Worm (Caenorhabditis elegans) whole organism, mixed stage, embryonic: ENCODE data around the gene F32D8.11.

Experiments used
- M03D4.4 ChIP-seq: sonication (generic microtip); optimal IDR thresholded peaks from 2 replicates; lab custom pipeline; 2017; ENCODE audit warnings: mild to moderate bottlenecking, missing genetic modification characterization, missing compliant biosample characterization
- bed-3 ChIP-seq: fragments of 200-800 bp; sonication (Bioruptor generic); optimal IDR thresholded peaks from 3 replicates; lab custom pipeline; 2018; ENCODE audit warnings: mild to moderate bottlenecking, missing genetic modification characterization, moderate library complexity, missing compliant biosample characterization
- blmp-1 ChIP-seq: fragments of 150-350 bp; optimal IDR thresholded peaks from 2 replicates; lab custom pipeline; 2014; ENCODE audit warnings: missing biosample characterization, missing genetic modification characterization
- ceh-39 ChIP-seq: fragments of 150-350 bp; optimal IDR thresholded peaks from 2 replicates; lab custom pipeline; 2014; ENCODE audit warnings: missing biosample characterization, missing genetic modification characterization
- ceh-43 ChIP-seq: fragments of 200-800 bp; sonication (Bioruptor generic); optimal IDR thresholded peaks from 2 replicates; lab custom pipeline; 2018; ENCODE audit warnings: mild to moderate bottlenecking, missing genetic modification characterization, moderate library complexity, missing compliant biosample characterization
- ceh-83 ChIP-seq: fragments of 200-800 bp; sonication (Bioruptor generic); optimal IDR thresholded peaks from 2 replicates; lab custom pipeline; 2018; ENCODE audit warnings: mild to moderate bottlenecking, missing genetic modification characterization, missing compliant biosample characterization
- ces-1 ChIP-seq: fragments of 150-350 bp; optimal IDR thresholded peaks from 2 replicates; lab custom pipeline; 2014; ENCODE audit warnings: missing biosample characterization, missing genetic modification reagents, missing genetic modification characterization
- cnd-1 ChIP-seq: fragments of 200-800 bp; sonication (Bioruptor generic); optimal IDR thresholded peaks from 2 replicates; lab custom pipeline; 2018; ENCODE audit warnings: mild to moderate bottlenecking, missing genetic modification characterization, missing compliant biosample characterization
- drap-1 ChIP-seq: fragments of 200-800 bp; sonication (Bioruptor generic); optimal IDR thresholded peaks from 3 replicates; lab custom pipeline; 2018; ENCODE audit warnings: mild to moderate bottlenecking, missing genetic modification characterization, missing compliant biosample characterization
- elt-1 ChIP-seq: sonication (generic microtip); optimal IDR thresholded peaks from 2 replicates; lab custom pipeline; 2017; ENCODE audit warnings: missing genetic modification characterization, mild to moderate bottlenecking, missing compliant biosample characterization, antibody characterized with exemption, moderate library complexity, borderline replicate concordance; ENCODE audit not compliant: insufficient read depth
- elt-3 ChIP-seq: fragments of 150-350 bp; optimal IDR thresholded peaks from 2 replicates; lab custom pipeline; 2014; ENCODE audit warnings: missing biosample characterization, missing genetic modification characterization
- flh-1 ChIP-seq: fragments of 200-800 bp; sonication (Bioruptor generic); optimal IDR thresholded peaks from 2 replicates; lab custom pipeline; 2018; ENCODE audit warnings: mild to moderate bottlenecking, missing genetic modification characterization, moderate library complexity, missing compliant biosample characterization
- hlh-1 ChIP-seq: fragments of 150-350 bp; optimal IDR thresholded peaks from 2 replicates; lab custom pipeline; 2014; ENCODE audit warnings: missing biosample characterization, missing genetic modification reagents, missing genetic modification characterization
- lin-13 ChIP-seq: fragments of 150-350 bp; optimal IDR thresholded peaks from 2 replicates; lab custom pipeline; 2014; ENCODE audit warnings: missing biosample characterization, missing genetic modification characterization
- lin-32 ChIP-seq: fragments of 200-800 bp; sonication (Bioruptor generic); optimal IDR thresholded peaks from 2 replicates; lab custom pipeline; 2018; ENCODE audit warnings: mild to moderate bottlenecking, missing genetic modification characterization, missing compliant biosample characterization
- lsy-2 ChIP-seq: fragments of 150-350 bp; optimal IDR thresholded peaks from 2 replicates; lab custom pipeline; 2014; ENCODE audit warnings: missing biosample characterization, missing genetic modification characterization
- mab-5 ChIP-seq: fragments of 150-350 bp; optimal IDR thresholded peaks from 2 replicates; lab custom pipeline; 2014; ENCODE audit warnings: missing biosample characterization, missing genetic modification characterization
- mep-1 ChIP-seq: fragments of 150-350 bp; optimal IDR thresholded peaks from 2 replicates; lab custom pipeline; 2017; ENCODE audit warnings: missing biosample characterization, missing genetic modification reagents, missing genetic modification characterization, inconsistent platforms
- mls-2 ChIP-seq: sonication (generic microtip); optimal IDR thresholded peaks from 2 replicates; lab custom pipeline; 2016; ENCODE audit warnings: mild to moderate bottlenecking, missing genetic modification characterization, moderate library complexity, missing compliant biosample characterization
- nhr-12 ChIP-seq: fragments of 150-350 bp; optimal IDR thresholded peaks from 2 replicates; lab custom pipeline; 2014; ENCODE audit warnings: missing biosample characterization, missing genetic modification characterization
- nhr-237 ChIP-seq: fragments of 150-350 bp; optimal IDR thresholded peaks from 2 replicates; lab custom pipeline; 2014; ENCODE audit warnings: missing biosample characterization, missing genetic modification characterization
- nhr-28 ChIP-seq: fragments of 150-350 bp; optimal IDR thresholded peaks from 2 replicates; lab custom pipeline; 2014; ENCODE audit warnings: missing biosample characterization, missing genetic modification characterization
- nhr-76 ChIP-seq: sonication (generic microtip); optimal IDR thresholded peaks from 2 replicates; lab custom pipeline; 2017; ENCODE audit warnings: missing biosample characterization, missing genetic modification characterization
- pha-4 ChIP-seq: fragments of 150-350 bp; optimal IDR thresholded peaks from 2 replicates; lab custom pipeline; 2018; ENCODE audit warnings: missing biosample characterization, missing genetic modification reagents, missing genetic modification characterization
- sem-2 ChIP-seq: fragments of 200-800 bp; sonication (Bioruptor generic); optimal IDR thresholded peaks from 2 replicates; lab custom pipeline; 2018; ENCODE audit warnings: mild to moderate bottlenecking, missing genetic modification characterization, missing compliant biosample characterization
- sptf-1 ChIP-seq: sonication (generic microtip); optimal IDR thresholded peaks from 2 replicates; lab custom pipeline; 2017; ENCODE audit warnings: mild to moderate bottlenecking, missing genetic modification characterization, moderate library complexity, missing compliant biosample characterization
- tbx-8 ChIP-seq: fragments of 200-800 bp; sonication (Bioruptor generic); optimal IDR thresholded peaks from 2 replicates; lab custom pipeline; 2018; ENCODE audit warnings: mild to moderate bottlenecking, missing genetic modification characterization, moderate library complexity, missing compliant biosample characterization
- unc-120 ChIP-seq: sonication (generic microtip); optimal IDR thresholded peaks from 2 replicates; lab custom pipeline; 2017; ENCODE audit warnings: missing genetic modification characterization, missing compliant biosample characterization; ENCODE audit not compliant: poor library complexity, severe bottlenecking
- unc-39 ChIP-seq: fragments of 150-350 bp; optimal IDR thresholded peaks from 2 replicates; lab custom pipeline; 2014; ENCODE audit warnings: missing biosample characterization, missing genetic modification characterization
- unc-62 ChIP-seq: fragments of 150-350 bp; optimal IDR thresholded peaks from 2 replicates; lab custom pipeline; 2014; ENCODE audit warnings: missing biosample characterization, missing genetic modification reagents, missing genetic modification characterization
- ztf-11 ChIP-seq: fragments of 150-350 bp; optimal IDR thresholded peaks from 2 replicates; lab custom pipeline; 2014; ENCODE audit warnings: missing biosample characterization, missing genetic modification characterization

The F32D8.11 gene

DNA sequence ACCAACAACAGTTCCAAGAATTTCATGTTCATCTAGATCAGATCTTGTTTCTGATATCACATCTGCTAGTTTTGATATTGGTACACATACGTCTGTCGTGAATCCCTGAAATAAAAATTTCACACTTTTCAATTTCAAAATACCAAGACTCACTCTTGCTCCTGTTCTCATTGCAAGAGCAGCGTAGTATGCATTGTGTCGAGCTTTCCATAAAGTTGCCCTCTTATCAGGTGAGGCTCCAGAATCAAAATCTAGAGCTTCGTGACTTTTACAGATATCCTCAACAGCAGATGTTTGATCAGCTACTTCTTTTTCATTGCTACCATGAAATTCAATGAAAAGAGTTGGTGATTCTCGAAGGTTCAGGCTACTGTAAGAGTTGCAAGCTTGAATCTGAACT is at the start of gene F32D8.11:
F32D8.11 (minus strand) TSS at position 101 of the 400 bp plus-strand sequence.
- TF ChIP-seq bed-3: no peak
- no peak for TF ChIP-seq hlh-1 (tag; lab: Kevin White, UChicago)
- TF ChIP-seq nhr-28 (tag; lab: Kevin White, UChicago): no peak
- no peak for TF ChIP-seq ztf-11 (tag; lab: Kevin White, UChicago)
- no peak for TF ChIP-seq nhr-76 (tag; lab: Kevin White, UChicago)
- no peak for TF ChIP-seq lin-32
- TF ChIP-seq mls-2: no peak
- no peak for TF ChIP-seq unc-120
- TF ChIP-seq flh-1: no peak
- TF ChIP-seq elt-1 (tag; lab: Kevin White, UChicago): no peak
- no peak for TF ChIP-seq ces-1 (GFP tag; lab: Kevin White, UChicago)
- no peak for TF ChIP-seq pha-4
- TF ChIP-seq, all 35 proteins: peak for 0

ce11 chrV:10937294-10937693 is 48.4 kb upstream of the F32D8.11 start:
- TF ChIP-seq flh-1 (no peak), nhr-76 (tag; lab: Kevin White, UChicago) (no peak), lsy-2 (no peak), unc-39 (tag; lab: Kevin White, UChicago) (no peak), lin-13 (no peak), cnd-1 (tag; lab: Kevin White, UChicago) (no peak), nhr-12 (tag; lab: Kevin White, UChicago) (no peak), blmp-1 (tag; lab: Kevin White, UChicago) (no peak), drap-1 (GFP tag; lab: Kevin White, UChicago) (no peak), mab-5 (no peak), tbx-8 (no peak), ces-1 (GFP tag; lab: Kevin White, UChicago) (no peak), lin-32 (no peak)
- TF ChIP-seq, all 35 proteins: peak for 0

- TF ChIP-seq pha-4 (no peak), ztf-11 (tag; lab: Kevin White, UChicago) (no peak), unc-62 (GFP tag; lab: Kevin White, UChicago) (no peak), ceh-39 (no peak), hlh-1 (tag; lab: Kevin White, UChicago) (no peak), elt-3 (tag; lab: Kevin White, UChicago) (no peak), sem-2 (no peak), ces-1 (GFP tag; lab: Kevin White, UChicago) (no peak), unc-39 (tag; lab: Kevin White, UChicago) (no peak)
- TF ChIP-seq, all 35 proteins: peak for 0
Observed at ce11 chrV:10936681-10937080, 47.7 kb upstream of the F32D8.11 start, which contains the start of gene F17C11.12. Gene F17C11.12 (minus strand): TSS chrV:10936920.

DNA sequence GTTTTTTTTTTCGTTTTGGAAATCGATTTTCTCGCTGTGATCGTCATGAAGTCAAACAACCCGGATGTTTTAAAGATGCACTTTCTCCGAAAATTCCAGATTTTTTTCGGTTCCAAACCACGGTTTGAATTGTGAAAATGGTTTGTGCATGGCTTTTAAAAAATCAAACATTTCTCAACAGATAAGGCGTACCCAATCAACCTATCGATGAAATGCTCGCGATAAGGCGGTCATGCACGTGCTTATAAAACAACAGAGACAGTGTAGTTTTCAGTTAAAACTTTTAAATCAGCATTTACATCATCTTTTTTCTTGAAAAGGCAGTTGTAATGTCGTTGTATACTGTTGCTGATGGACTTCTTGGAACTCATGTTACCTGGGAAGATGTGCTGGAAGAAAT is 43.5 kb upstream of the F32D8.11 start, which contains the start of gene F58B4.5:
F58B4.5 (plus strand) TSS at position 283 of the 400 bp plus-strand sequence.
- TF ChIP-seq blmp-1 (tag; lab: Kevin White, UChicago) (no peak), nhr-12 (tag; lab: Kevin White, UChicago) (no peak), hlh-1 (tag; lab: Kevin White, UChicago) (no peak), unc-120 (no peak), nhr-237 (tag; lab: Kevin White, UChicago) (no peak), ceh-83 (GFP tag; lab: Kevin White, UChicago) (no peak)

DNA sequence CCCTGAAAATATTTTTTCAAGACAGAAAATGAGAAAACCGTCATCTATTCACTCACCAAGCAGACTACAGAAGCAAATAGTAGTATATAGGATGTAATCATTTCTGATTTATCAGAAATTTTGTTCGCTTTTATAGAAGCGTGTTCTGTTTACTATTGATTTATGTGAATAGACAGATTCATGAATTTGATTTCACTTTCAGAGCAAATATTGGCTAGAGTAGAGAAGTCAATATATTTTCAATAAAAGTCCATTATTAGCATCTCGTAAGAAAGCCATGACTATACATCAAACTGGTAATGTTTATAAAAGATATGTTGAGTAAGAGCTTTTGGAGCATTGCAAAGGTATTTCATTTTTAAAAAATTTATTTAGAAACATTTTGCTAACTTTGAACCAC is 42.3 kb upstream of the F32D8.11 start, which contains the start of gene scvp-1:
scvp-1 (minus strand) TSS at position 101 of the 400 bp plus-strand sequence.
- TF ChIP-seq blmp-1 (tag; lab: Kevin White, UChicago) (no peak), elt-1 (tag; lab: Kevin White, UChicago) (no peak), lin-32 (no peak), mep-1 (no peak), lsy-2 (no peak), mab-5 (no peak), sptf-1 (tag; lab: Kevin White, UChicago) (no peak)
- TF ChIP-seq, all 35 proteins: peak for 0

DNA sequence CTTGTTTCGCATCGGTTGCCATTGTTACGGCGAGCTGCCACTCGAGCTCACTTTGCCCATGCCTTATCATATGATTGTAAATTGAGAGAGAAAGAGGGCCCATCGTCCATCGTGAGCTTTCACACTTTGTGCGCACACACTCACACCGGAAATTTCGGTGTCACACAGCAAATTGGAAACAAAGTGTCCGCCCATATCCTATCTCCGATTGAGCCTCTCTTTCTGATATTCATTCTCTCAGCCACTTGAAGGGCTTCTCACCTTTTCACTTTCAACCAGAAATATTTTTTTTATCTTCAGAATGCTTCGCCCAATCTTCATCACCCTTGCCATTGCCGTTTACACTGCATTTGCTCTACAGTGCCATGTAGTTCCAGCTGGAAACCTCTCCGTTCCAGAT is 40.6 kb upstream of the F32D8.11 start, which contains the start of gene F58B4.3:
F58B4.3 (plus strand) TSS at position 301 of the 400 bp plus-strand sequence.
- no peak for TF ChIP-seq pha-4
- TF ChIP-seq ceh-43 (GFP tag; lab: Kevin White, UChicago): no peak
- TF ChIP-seq nhr-76 (tag; lab: Kevin White, UChicago): no peak
- no peak for TF ChIP-seq mab-5
- no peak for TF ChIP-seq lin-13
- TF ChIP-seq mep-1: no peak
- no peak for TF ChIP-seq flh-1
- TF ChIP-seq bed-3: no peak
- TF ChIP-seq unc-120: no peak
- no peak for TF ChIP-seq lin-32
- TF ChIP-seq M03D4.4 (tag; lab: Kevin White, UChicago): no peak
- TF ChIP-seq cnd-1 (tag; lab: Kevin White, UChicago): no peak
- no peak for TF ChIP-seq blmp-1 (tag; lab: Kevin White, UChicago)
- no peak for TF ChIP-seq ces-1 (GFP tag; lab: Kevin White, UChicago)
- TF ChIP-seq hlh-1 (tag; lab: Kevin White, UChicago): no peak
- TF ChIP-seq elt-1 (tag; lab: Kevin White, UChicago): no peak
- no peak for TF ChIP-seq lsy-2
- TF ChIP-seq mls-2: no peak
